Worm (Caenorhabditis elegans): ENCODE measurements around the gene T01G5.8.

T01G5.8 gene

ce11 chrV:15136772-15137171, 20.7 kb downstream of the T01G5.8 start, which contains the start of gene aipl-1 (continued):
- TF ChIP-seq nhr-11 (tag; optimal IDR thresholded peaks at IDR 0.05) (peak; percentile 52), R02D3.7 (tag; optimal IDR thresholded peaks at IDR 0.05) (no peak), nhr-25 (tag; optimal IDR thresholded peaks at IDR 0.05; ENCODE audit: borderline replicate concordance, insufficient read depth) (no peak), D1046.2 (GFP tag; IDR thresholded peaks at IDR 0.05) (no peak), T26A8.4 (GFP tag; IDR thresholded peaks at IDR 0.05) (no peak), nhr-41 (GFP tag; IDR thresholded peaks at IDR 0.05) (no peak), fos-1 (tag; optimal IDR thresholded peaks at IDR 0.05) (no peak), nhr-77 (tag; optimal IDR thresholded peaks at IDR 0.05) (peak; percentile 79), skn-1 (tag; optimal IDR thresholded peaks at IDR 0.05) (no peak), saeg-2 (GFP tag; IDR thresholded peaks at IDR 0.05) (no peak), set-16 (GFP tag; IDR thresholded peaks at IDR 0.05) (no peak), hmg-1.1 (GFP tag; IDR thresholded peaks at IDR 0.05) (peak; percentile 43; the same call in 1 of the 2 replicates), lir-3 (tag; optimal IDR thresholded peaks at IDR 0.05) (no peak), aly-2 (tag; optimal IDR thresholded peaks at IDR 0.05) (no peak), F49E8.2 (tag; optimal IDR thresholded peaks at IDR 0.05; ENCODE audit: borderline replicate concordance) (no peak), lin-15B (tag; optimal IDR thresholded peaks at IDR 0.05) (peak; percentile 46), madf-5 (GFP tag; IDR thresholded peaks at IDR 0.05) (no peak), daf-19 (GFP tag; conservative IDR thresholded peaks at IDR 0.05) (no peak), dve-1 (tag; optimal IDR thresholded peaks at IDR 0.05; ENCODE audit: insufficient read depth) (peak; percentile 55), F37D6.2 (tag; optimal IDR thresholded peaks at IDR 0.05) (no peak), ces-1 (GFP tag; optimal IDR thresholded peaks at IDR 0.05) (no peak), nhr-42 (GFP tag; IDR thresholded peaks at IDR 0.05) (no peak), ceh-82 (tag; optimal IDR thresholded peaks at IDR 0.05) (no peak), pqm-1 (tag; optimal IDR thresholded peaks at IDR 0.05) (no peak)

ce11 chrV:15139811-15140210, 23.7 kb downstream of the T01G5.8 start:
- TF ChIP-seq pqm-1 (tag; optimal IDR thresholded peaks at IDR 0.05) (peak; percentile 14), lin-29 (GFP tag; IDR thresholded peaks at IDR 0.05) (no peak), tra-1 (GFP tag; IDR thresholded peaks at IDR 0.05) (no peak), tag-97 (GFP tag; IDR thresholded peaks at IDR 0.05) (no peak), T20F7.1 (GFP tag; optimal IDR thresholded peaks at IDR 0.05) (no peak), zfp-2 (tag; optimal IDR thresholded peaks at IDR 0.05) (no peak), nhr-11 (tag; optimal IDR thresholded peaks at IDR 0.05) (no peak), spr-1 (tag; optimal IDR thresholded peaks at IDR 0.05) (no peak), ceh-82 (tag; optimal IDR thresholded peaks at IDR 0.05) (no peak), Y105C5A.15 (GFP tag; IDR thresholded peaks at IDR 0.05) (no peak), nhr-42 (GFP tag; IDR thresholded peaks at IDR 0.05) (no peak), dve-1 (tag; optimal IDR thresholded peaks at IDR 0.05; ENCODE audit: insufficient read depth) (peak; percentile 12), ztf-7 (tag; optimal IDR thresholded peaks at IDR 0.05) (no peak), ztf-11 (tag; optimal IDR thresholded peaks at IDR 0.05) (no peak), nhr-28 (tag; optimal IDR thresholded peaks at IDR 0.05) (peak; percentile 34), jun-1 (tag; optimal IDR thresholded peaks at IDR 0.05) (no peak), mxl-2 (GFP tag; conservative IDR thresholded peaks at IDR 0.05) (no peak), nhr-77 (tag; optimal IDR thresholded peaks at IDR 0.05) (peak; percentile 55), mdl-1 (tag; optimal IDR thresholded peaks at IDR 0.05) (no peak), egl-43 (GFP tag; IDR thresholded peaks at IDR 0.05) (no peak), fkh-10 (GFP tag; optimal IDR thresholded peaks at IDR 0.05) (no peak), unc-130 (GFP tag; optimal IDR thresholded peaks at IDR 0.05) (no peak), ZK546.5 (tag; optimal IDR thresholded peaks at IDR 0.05) (no peak), daf-16 (GFP tag; optimal IDR thresholded peaks at IDR 0.05) (no peak), daf-16 (tag; optimal IDR thresholded peaks at IDR 0.05) (peak; percentile 55), snpc-1.2 (GFP tag; IDR thresholded peaks at IDR 0.05) (no peak), Y75B8A.6 (GFP tag; IDR thresholded peaks at IDR 0.05) (no peak), ceh-62 (tag; optimal IDR thresholded peaks at IDR 0.05) (no peak), gei-8 (GFP tag; optimal IDR thresholded peaks at IDR 0.05) (no peak)

Data from whole organism, L4 larva.